Fruit fly (Drosophila melanogaster): ENCODE measurements around the gene Atet.
A peak's percentile ranks its signal among the peaks of the same experiment; 100 is the strongest.

Gene Atet

DNA sequence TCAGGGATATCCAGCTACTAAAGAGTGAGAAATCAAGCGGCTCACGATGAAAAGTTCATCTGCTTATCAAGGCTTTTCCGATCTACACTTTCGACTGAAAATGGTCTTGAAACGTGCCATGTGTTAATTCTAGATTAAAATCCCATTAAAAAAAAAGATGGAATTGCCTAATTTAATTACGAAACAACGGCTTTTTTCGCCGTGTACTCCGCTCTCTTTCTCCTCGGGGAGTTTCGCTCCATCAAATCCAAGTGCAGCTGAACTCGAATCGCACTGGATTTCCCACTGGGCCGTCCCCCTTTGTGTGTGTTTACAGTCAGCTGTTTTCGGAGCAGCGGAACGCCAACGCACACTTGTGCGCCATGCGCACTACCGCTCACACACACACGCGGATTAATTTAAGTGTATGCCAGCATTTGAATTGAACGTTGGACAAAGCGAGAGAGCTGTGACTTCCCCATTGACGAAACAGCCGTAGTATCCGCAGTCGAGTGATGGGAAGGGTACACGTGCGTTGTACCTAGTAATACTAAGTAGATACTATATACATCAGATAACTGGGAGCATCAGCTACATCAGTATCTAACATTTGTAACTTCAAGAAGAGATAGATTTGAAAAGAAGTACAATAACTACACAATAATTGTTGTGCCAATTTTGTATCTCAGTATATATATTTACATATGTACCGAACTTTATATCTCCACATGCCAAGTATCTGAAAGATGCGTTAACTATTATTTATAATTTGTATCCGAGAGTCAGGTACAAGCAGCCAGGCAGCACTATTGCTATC lies 553 bp upstream of the Atet start (continued):
- peak; percentile 78; the same call in 2 of the 3 replicates for TF ChIP-seq CG34422 (GFP tag; IDR thresholded peaks at IDR 0.05)
- TF ChIP-seq amos (GFP tag; IDR thresholded peaks at IDR 0.05; ENCODE audit: partially characterized antibody) = no peak; the same call in 1 of the 2 replicates
- TF ChIP-seq croc (GFP tag; conservative IDR thresholded peaks at IDR 0.05) = peak; percentile 62
- TF ChIP-seq CG32532 (GFP tag; IDR thresholded peaks at IDR 0.05) = peak; percentile 89
- peak; percentile 78 for TF ChIP-seq CG13775 (GFP tag; optimal IDR thresholded peaks at IDR 0.05)
- peak; percentile 76 for TF ChIP-seq CG11093 (GFP tag; IDR thresholded peaks at IDR 0.05)
- TF ChIP-seq Antp (GFP tag; optimal IDR thresholded peaks at IDR 0.05) = peak; percentile 92
- peak; percentile 87 for TF ChIP-seq Dbx (GFP tag; IDR thresholded peaks at IDR 0.05)
- TF ChIP-seq Gug (GFP tag; IDR thresholded peaks at IDR 0.05) = peak; percentile 75
- TF ChIP-seq Sox102F (GFP tag; optimal IDR thresholded peaks at IDR 0.05) = peak; percentile 88
- TF ChIP-seq Ets65A (GFP tag) = peak; percentile 97
- peak; percentile 41 for TF ChIP-seq wek (GFP tag; optimal IDR thresholded peaks at IDR 0.05)
- peak; percentile 84 for TF ChIP-seq CG17328 (GFP tag; IDR thresholded peaks at IDR 0.05)
- TF ChIP-seq Poxn (GFP tag; IDR thresholded peaks at IDR 0.05) = peak; percentile 68; the same call in 1 of the 2 replicates
- TF ChIP-seq ftz-f1 (GFP tag; optimal IDR thresholded peaks at IDR 0.05) = no peak
- peak; percentile 77 for TF ChIP-seq maf-S (GFP tag; optimal IDR thresholded peaks at IDR 0.05)
- TF ChIP-seq Dad (GFP tag; optimal IDR thresholded peaks at IDR 0.05) = peak; percentile 76
- peak; percentile 36; the same call in 1 of the 2 replicates for TF ChIP-seq Taf1 (GFP tag; IDR thresholded peaks at IDR 0.05)
- peak; percentile 54 for TF ChIP-seq lbe (GFP tag; optimal IDR thresholded peaks at IDR 0.05)
- TF ChIP-seq CG4404 (GFP tag; IDR thresholded peaks at IDR 0.05) = peak; percentile 61
- peak; percentile 83 for TF ChIP-seq dysf (GFP tag; IDR thresholded peaks at IDR 0.05)
- peak; percentile 10 for TF ChIP-seq CG8478 (optimal IDR thresholded peaks at IDR 0.05)
- peak; percentile 32 for TF ChIP-seq CG31388 (GFP tag; optimal IDR thresholded peaks at IDR 0.05)
- peak; percentile 39 for TF ChIP-seq CG1529 (GFP tag; optimal IDR thresholded peaks at IDR 0.05)
- peak; percentile 75 for TF ChIP-seq CG8089 (GFP tag; optimal IDR thresholded peaks at IDR 0.05)
- no peak for TF ChIP-seq Lpt (GFP tag; optimal IDR thresholded peaks at IDR 0.05)
- TF ChIP-seq nau (GFP tag; optimal IDR thresholded peaks at IDR 0.05) = peak; percentile 80
- no peak for TF ChIP-seq Dll (GFP tag; IDR thresholded peaks at IDR 0.05; ENCODE audit: partially characterized antibody)
- peak; percentile 86 for TF ChIP-seq CG2712 (tag; optimal IDR thresholded peaks at IDR 0.05)
- TF ChIP-seq CG15696 (tag; optimal IDR thresholded peaks at IDR 0.05) = peak; percentile 53
- peak; percentile 78 for TF ChIP-seq CG8359 (GFP tag; optimal IDR thresholded peaks at IDR 0.05; ENCODE audit: borderline replicate concordance)
- peak; percentile 90 for TF ChIP-seq CG6254 (GFP tag; optimal IDR thresholded peaks at IDR 0.05)
- TF ChIP-seq YL-1 (GFP tag; optimal IDR thresholded peaks at IDR 0.05) = no peak
- TF ChIP-seq dpn (GFP tag; optimal IDR thresholded peaks at IDR 0.05) = peak; percentile 83 to 87
- TF ChIP-seq CG17912 (GFP tag; optimal IDR thresholded peaks at IDR 0.05) = no peak
- peak; percentile 37 for TF ChIP-seq Deaf1 (tag; optimal IDR thresholded peaks at IDR 0.05)
- peak; percentile 57 for TF ChIP-seq CG10274 (GFP tag; optimal IDR thresholded peaks at IDR 0.05)
- peak; percentile 67 to 82 for TF ChIP-seq chif (GFP tag; optimal IDR thresholded peaks at IDR 0.05)
- no peak; the same call in 2 of the 3 replicates for TF ChIP-seq CG34224 (GFP tag; IDR thresholded peaks at IDR 0.05; ENCODE audit: partially characterized antibody)
- peak in 2 of 3 experiments; percentile 40 to 52 for TF ChIP-seq Stat92E (GFP tag; optimal IDR thresholded peaks at IDR 0.05)
- TF ChIP-seq Mes4 (GFP tag; optimal IDR thresholded peaks at IDR 0.05) = peak; percentile 79
- peak; percentile 73 to 83 for TF ChIP-seq Hr51 (GFP tag; optimal IDR thresholded peaks at IDR 0.05)
- peak; percentile 66 for TF ChIP-seq CG6813 (GFP tag; optimal IDR thresholded peaks at IDR 0.05)
- TF ChIP-seq CG9797 (GFP tag; optimal IDR thresholded peaks at IDR 0.05) = peak; percentile 9
- TF ChIP-seq CG8281 (tag; optimal IDR thresholded peaks at IDR 0.05) = peak; percentile 87
- peak; percentile 66 for TF ChIP-seq ems (GFP tag; optimal IDR thresholded peaks at IDR 0.05)
- peak; percentile 78 for TF ChIP-seq CG4730 (GFP tag; IDR thresholded peaks at IDR 0.05)
- peak; percentile 99 for TF ChIP-seq Hey (tag; optimal IDR thresholded peaks at IDR 0.05)
- TF ChIP-seq luna (GFP tag; optimal IDR thresholded peaks at IDR 0.05) = no peak

Measured in whole organism, embryonic.